Worm (Caenorhabditis elegans) whole organism, L2 larva: ENCODE measurements around the gene Y54G2A.45.

ENCODE experiments used
- aly-2 ChIP-seq: fragments of 150-350 bp; optimal IDR thresholded peaks from 2 replicates; lab custom pipeline; 2014; ENCODE audit warnings: missing biosample characterization, missing genetic modification characterization
- mdl-1 ChIP-seq, 2 experiments: fragments of 150-350 bp in 1 of 2; sonication (generic microtip) in 1 of 2; optimal IDR thresholded peaks; 2 replicates each; lab custom pipeline; 2017; ENCODE audit warnings: missing biosample characterization in 2 of 2, missing genetic modification characterization in 2 of 2
- nhr-10 ChIP-seq: sonication (generic microtip); optimal IDR thresholded peaks from 2 replicates; lab custom pipeline; 2017; ENCODE audit warnings: missing biosample characterization, missing genetic modification characterization
- nhr-12 ChIP-seq: fragments of 150-350 bp; optimal IDR thresholded peaks from 2 replicates; lab custom pipeline; 2014; ENCODE audit warnings: missing biosample characterization, missing genetic modification characterization
- skn-1 ChIP-seq: sonication (generic microtip); optimal IDR thresholded peaks from 2 replicates; lab custom pipeline; 2017; ENCODE audit warnings: missing biosample characterization, missing genetic modification characterization
- unc-39 ChIP-seq: fragments of 150-350 bp; optimal IDR thresholded peaks from 2 replicates; lab custom pipeline; 2014; ENCODE audit warnings: missing biosample characterization, missing genetic modification characterization
- unc-55 ChIP-seq: fragments of 150-350 bp; sonication (generic microtip); optimal IDR thresholded peaks from 3 replicates; lab custom pipeline; 2014; ENCODE audit warnings: missing biosample characterization, missing genetic modification reagents, missing genetic modification characterization
- zag-1 ChIP-seq: fragments of 150-350 bp; optimal IDR thresholded peaks from 2 replicates; lab custom pipeline; 2014; ENCODE audit warnings: missing biosample characterization, missing genetic modification characterization
- ztf-4 ChIP-seq: fragments of 150-350 bp; optimal IDR thresholded peaks from 2 replicates; lab custom pipeline; 2014; ENCODE audit warnings: missing biosample characterization, missing genetic modification characterization

DNA sequence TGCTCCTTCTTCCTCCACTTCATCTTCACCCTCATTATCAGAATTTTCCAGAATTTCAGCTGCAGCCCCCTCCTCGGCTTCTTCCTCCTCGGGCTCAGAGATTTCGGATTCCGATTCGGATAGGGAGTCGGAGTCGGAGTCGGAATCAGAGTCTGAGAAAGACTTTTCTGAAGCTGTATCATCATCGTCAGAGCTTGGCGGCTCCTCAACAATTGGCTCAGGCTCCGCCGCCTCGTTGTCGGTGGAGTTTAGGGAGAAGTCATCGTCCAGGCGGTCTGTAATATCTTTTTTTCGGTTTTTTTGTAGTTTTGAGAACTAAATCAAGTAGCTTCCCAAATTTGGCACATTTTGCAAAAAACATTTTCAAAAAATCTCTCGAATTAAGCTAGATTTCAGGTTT lies 34.8 kb upstream of the Y54G2A.45 start:
- TF ChIP-seq unc-39: no peak
- no peak for TF ChIP-seq ztf-4
- no peak for TF ChIP-seq zag-1
- TF ChIP-seq unc-55 (GFP tag; lab: Kevin White, UChicago): no peak
- TF ChIP-seq nhr-10 (tag; lab: Kevin White, UChicago): no peak
- TF ChIP-seq mdl-1 (tag; optimal IDR thresholded peaks at IDR 0.05; lab: Kevin White, UChicago): no peak
- no peak for TF ChIP-seq skn-1 (tag; lab: Kevin White, UChicago)
- TF ChIP-seq nhr-12 (tag; lab: Kevin White, UChicago): no peak
- TF ChIP-seq aly-2 (tag; lab: Kevin White, UChicago): no peak
